Worm (Caenorhabditis elegans): ENCODE data around the gene Y58A7A.2.

DNA sequence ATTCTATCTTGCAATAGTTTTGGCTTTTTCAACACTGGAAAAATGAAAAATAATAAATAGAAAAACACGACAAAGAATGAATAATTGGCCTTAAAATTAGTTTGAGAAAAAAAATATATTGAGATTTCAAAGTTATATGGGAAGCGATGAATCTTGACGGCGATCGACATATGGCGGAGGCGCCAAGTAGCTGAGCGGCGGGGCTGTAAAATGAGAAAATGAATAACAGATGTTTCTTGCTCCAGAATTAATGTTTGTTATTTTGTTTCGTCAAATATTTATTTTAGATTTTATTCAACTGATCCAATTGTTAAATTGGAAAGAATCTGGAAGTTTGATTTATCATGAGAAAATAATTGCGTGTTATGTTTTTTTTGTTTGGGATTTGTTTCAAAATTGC lies 32.4 kb downstream of the Y58A7A.2 start, which contains the start of gene K11D12.11:
- no peak for TF ChIP-seq elt-3 (tag; optimal IDR thresholded peaks at IDR 0.05)
- TF ChIP-seq elt-1 (tag; optimal IDR thresholded peaks at IDR 0.05; ENCODE audit: borderline replicate concordance, insufficient read depth) = no peak
- no peak for TF ChIP-seq snpc-4 (tag; optimal IDR thresholded peaks at IDR 0.05)

Measured in whole organism, mixed stage, embryonic.